Fruit fly (Drosophila melanogaster) whole organism, prepupa: ENCODE data around the gene Cpr78E.

ENCODE experiments used
- Blimp-1 ChIP-seq: fragments of 200-800 bp; sonication (Bioruptor generic); optimal IDR thresholded peaks from 3 replicates; lab custom pipeline; 2017; ENCODE audit warnings: missing biosample characterization, missing genetic modification characterization, mild to moderate bottlenecking, moderate library complexity, missing genetic modification reagents
- CG1621 ChIP-seq: fragments of 200-800 bp; sonication (Bioruptor generic); optimal IDR thresholded peaks from 3 replicates; lab custom pipeline; 2018; ENCODE audit warnings: missing biosample characterization, mild to moderate bottlenecking, missing genetic modification characterization
- CG34406 ChIP-seq: fragments of 200-800 bp; sonication (Bioruptor generic); optimal IDR thresholded peaks from 3 replicates; lab custom pipeline; 2016; ENCODE audit warnings: missing biosample characterization, missing genetic modification characterization
- Sox102F ChIP-seq: fragments of 200-800 bp; sonication (Bioruptor generic); optimal IDR thresholded peaks from 2 replicates; lab custom pipeline; 2016; ENCODE audit warnings: missing biosample characterization, mild to moderate bottlenecking, missing genetic modification characterization
- fd85E ChIP-seq: fragments of 200-800 bp; sonication (Bioruptor generic); optimal IDR thresholded peaks from 3 replicates; lab custom pipeline; 2016; ENCODE audit warnings: missing biosample characterization, missing genetic modification characterization
- pdm3 ChIP-seq: fragments of 200-800 bp; sonication (Bioruptor generic); optimal IDR thresholded peaks from 3 replicates; lab custom pipeline; 2016; ENCODE audit warnings: missing biosample characterization, missing genetic modification characterization
- spab ChIP-seq: fragments of 200-800 bp; sonication (Bioruptor generic); optimal IDR thresholded peaks from 2 replicates; lab custom pipeline; 2017; ENCODE audit warnings: missing biosample characterization, mild to moderate bottlenecking, missing genetic modification characterization, missing genetic modification reagents
- topi ChIP-seq: fragments of 200-800 bp; sonication (Bioruptor generic); optimal IDR thresholded peaks from 3 replicates; lab custom pipeline; 2016; ENCODE audit warnings: missing biosample characterization, missing genetic modification characterization

dm6 chr3L:21626036-21626614 is 40.7 kb downstream of the Cpr78E start:
- TF ChIP-seq Blimp-1, result no peak
- TF ChIP-seq CG34406 (GFP tag; lab: Kevin White, UChicago), result no peak
- no peak for TF ChIP-seq Sox102F (GFP tag; lab: Kevin White, UChicago)
- TF ChIP-seq spab, result no peak
- TF ChIP-seq topi, result no peak
- TF ChIP-seq fd85E, result no peak
- TF ChIP-seq pdm3, result no peak
- TF ChIP-seq CG1621, result no peak
